Worm (Caenorhabditis elegans) whole organism, young adult: ENCODE results near the gene srg-11.

ENCODE experiments used
- B0336.3 ChIP-seq: fragments of 200-800 bp; sonication (Bioruptor generic); IDR thresholded peaks from 2 replicates; pipeline ENCODE4 v1.3.6; 2022; ENCODE audit warnings: missing genetic modification characterization, missing compliant biosample characterization
- C06A6.2 ChIP-seq: fragments of 200-800 bp; sonication (Bioruptor generic); conservative IDR thresholded peaks from 2 replicates; pipeline ENCODE4 v1.3.6; 2022; ENCODE audit warnings: missing genetic modification characterization, missing compliant biosample characterization
- F10E7.11 ChIP-seq: sonication (generic microtip); optimal IDR thresholded peaks from 2 replicates; lab custom pipeline; 2017; ENCODE audit warnings: mild to moderate bottlenecking, missing genetic modification characterization, moderate library complexity, missing compliant biosample characterization
- F23B12.7 ChIP-seq: sonication (generic microtip); optimal IDR thresholded peaks from 2 replicates; lab custom pipeline; 2017; ENCODE audit warnings: missing genetic modification characterization, mild to moderate bottlenecking, missing compliant biosample characterization, antibody characterized with exemption, moderate library complexity; ENCODE audit not compliant: insufficient read depth
- F39B2.1 ChIP-seq: fragments of 200-800 bp; sonication (Bioruptor generic); IDR thresholded peaks from 2 replicates; pipeline ENCODE4 v1.3.6; 2022; ENCODE audit warnings: missing genetic modification reagents, missing genetic modification characterization, missing compliant biosample characterization
- F55B11.4 ChIP-seq: sonication (generic microtip); optimal IDR thresholded peaks from 2 replicates; lab custom pipeline; 2016; ENCODE audit warnings: missing compliant biosample characterization, missing genetic modification characterization, borderline replicate concordance; ENCODE audit not compliant: insufficient read depth
- F57C9.4 ChIP-seq: sonication (generic microtip); optimal IDR thresholded peaks from 2 replicates; lab custom pipeline; 2017; ENCODE audit warnings: mild to moderate bottlenecking, missing genetic modification characterization, missing compliant biosample characterization
- K12H6.12 ChIP-seq: fragments of 200-800 bp; sonication (Bioruptor generic); optimal IDR thresholded peaks from 2 replicates; lab custom pipeline; 2018; ENCODE audit warnings: mild to moderate bottlenecking, missing genetic modification characterization, missing compliant biosample characterization
- Y53F4B.3 ChIP-seq: fragments of 200-800 bp; sonication (Bioruptor generic); IDR thresholded peaks from 2 replicates; pipeline ENCODE4 v1.3.6; 2022; ENCODE audit warnings: missing genetic modification reagents, missing genetic modification characterization, missing compliant biosample characterization
- Y79H2A.3 ChIP-seq: fragments of 200-800 bp; sonication (Bioruptor generic); conservative IDR thresholded peaks from 2 replicates; pipeline ENCODE4 v1.3.6; 2022; ENCODE audit warnings: missing genetic modification reagents, missing genetic modification characterization, missing compliant biosample characterization
- akir-1 ChIP-seq: fragments of 200-800 bp; sonication (Bioruptor generic); optimal IDR thresholded peaks from 2 replicates; lab custom pipeline; 2018; ENCODE audit warnings: mild to moderate bottlenecking, missing genetic modification characterization, moderate library complexity, missing compliant biosample characterization
- ama-1 ChIP-seq, 3 experiments: fragments of 150-350 bp in 1 of 3; sonication (generic microtip) in 2 of 3; optimal IDR thresholded peaks; 2 replicates each; lab custom pipeline; 2014 to 2018; ENCODE audit warnings: missing biosample characterization in 2 of 3, missing genetic modification characterization in 2 of 3, missing genetic modification reagents in 2 of 3
- aptf-2 ChIP-seq: fragments of 200-800 bp; sonication (Bioruptor generic); conservative IDR thresholded peaks from 2 replicates; pipeline ENCODE4 v1.3.6; 2022; ENCODE audit warnings: missing genetic modification reagents, missing genetic modification characterization, missing compliant biosample characterization
- aptf-3 ChIP-seq: fragments of 200-800 bp; sonication (Bioruptor generic); IDR thresholded peaks from 2 replicates; pipeline ENCODE4 v1.3.6; 2022; ENCODE audit warnings: missing genetic modification characterization, missing compliant biosample characterization
- attf-5 ChIP-seq: fragments of 200-800 bp; sonication (Bioruptor generic); optimal IDR thresholded peaks from 2 replicates; lab custom pipeline; 2018; ENCODE audit warnings: mild to moderate bottlenecking, missing genetic modification characterization, missing compliant biosample characterization
- ccch-3 ChIP-seq: fragments of 200-800 bp; sonication (Bioruptor generic); optimal IDR thresholded peaks from 2 replicates; lab custom pipeline; 2018; ENCODE audit warnings: mild to moderate bottlenecking, missing genetic modification characterization, missing compliant biosample characterization
- ceh-100 ChIP-seq: fragments of 200-800 bp; sonication (Bioruptor generic); IDR thresholded peaks from 2 replicates; pipeline ENCODE4 v1.3.6; 2022; ENCODE audit warnings: missing genetic modification reagents, missing genetic modification characterization, missing compliant biosample characterization
- ceh-27 ChIP-seq: fragments of 200-800 bp; sonication (Bioruptor generic); optimal IDR thresholded peaks from 2 replicates; lab custom pipeline; 2018; ENCODE audit warnings: mild to moderate bottlenecking, missing genetic modification characterization, moderate library complexity, missing compliant biosample characterization
- ceh-58 ChIP-seq: fragments of 200-800 bp; sonication (Bioruptor generic); IDR thresholded peaks from 2 replicates; pipeline ENCODE4 v1.3.6; 2022; ENCODE audit warnings: missing genetic modification characterization, missing compliant biosample characterization
- ceh-79 ChIP-seq: sonication (generic microtip); optimal IDR thresholded peaks from 2 replicates; lab custom pipeline; 2017; ENCODE audit warnings: mild to moderate bottlenecking, missing genetic modification characterization, missing compliant biosample characterization
- die-1 ChIP-seq: sonication (generic microtip); optimal IDR thresholded peaks from 2 replicates; lab custom pipeline; 2016; ENCODE audit warnings: missing genotype, mild to moderate bottlenecking, missing genetic modification characterization, missing compliant biosample characterization
- dpl-1 ChIP-seq: fragments of 150-350 bp; optimal IDR thresholded peaks from 2 replicates; lab custom pipeline; 2014; ENCODE audit warnings: missing biosample characterization, missing genetic modification reagents, missing genetic modification characterization
- egl-44 ChIP-seq: fragments of 200-800 bp; sonication (Bioruptor generic); IDR thresholded peaks from 2 replicates; pipeline ENCODE4 v1.3.6; 2022; ENCODE audit warnings: missing genetic modification reagents, missing genetic modification characterization, missing compliant biosample characterization
- fkh-3 ChIP-seq: sonication (generic microtip); optimal IDR thresholded peaks from 2 replicates; lab custom pipeline; 2016; ENCODE audit warnings: mild to moderate bottlenecking, missing genetic modification characterization, missing compliant biosample characterization
- hlh-26 ChIP-seq: fragments of 200-800 bp; sonication (Bioruptor generic); conservative IDR thresholded peaks from 2 replicates; pipeline ENCODE4 v1.3.6; 2022; ENCODE audit warnings: missing genetic modification reagents, missing genetic modification characterization, missing compliant biosample characterization
- hmg-1.2 ChIP-seq: fragments of 200-800 bp; sonication (Bioruptor generic); IDR thresholded peaks from 2 replicates; pipeline ENCODE4 v1.3.6; 2022; ENCODE audit warnings: missing genetic modification reagents, missing genetic modification characterization, missing compliant biosample characterization
- hmg-20 ChIP-seq: fragments of 200-800 bp; sonication (Bioruptor generic); IDR thresholded peaks from 2 replicates; pipeline ENCODE4 v1.3.6; 2022; ENCODE audit warnings: missing genetic modification reagents, missing genetic modification characterization, missing compliant biosample characterization
- hrde-1 ChIP-seq: sonication (generic microtip); optimal IDR thresholded peaks from 2 replicates; lab custom pipeline; 2016; ENCODE audit warnings: missing genetic modification characterization, mild to moderate bottlenecking, missing compliant biosample characterization, moderate library complexity, missing genotype, missing genetic modification reagents, borderline replicate concordance
- lin-35 ChIP-seq, 3 experiments: fragments of 150-350 bp in 2 of 3; sonication (generic microtip) in 1 of 3; optimal IDR thresholded peaks; 2 replicates each; lab custom pipeline; 2014 to 2018; ENCODE audit warnings: missing biosample characterization in 3 of 3, missing genetic modification characterization in 3 of 3, missing genetic modification reagents in 3 of 3
- lin-40 ChIP-seq: sonication (generic microtip); optimal IDR thresholded peaks from 2 replicates; lab custom pipeline; 2016; ENCODE audit warnings: missing genetic modification characterization, mild to moderate bottlenecking, missing compliant biosample characterization, missing genotype, missing genetic modification reagents
- lsy-27 ChIP-seq: sonication (generic microtip); optimal IDR thresholded peaks from 2 replicates; lab custom pipeline; 2017; ENCODE audit warnings: missing genetic modification characterization, mild to moderate bottlenecking, missing compliant biosample characterization, antibody characterized with exemption, missing genotype, borderline replicate concordance; ENCODE audit not compliant: insufficient read depth
- madf-3 ChIP-seq: fragments of 200-800 bp; sonication (Bioruptor generic); IDR thresholded peaks from 2 replicates; pipeline ENCODE4 v1.3.6; 2022; ENCODE audit warnings: missing genetic modification reagents, missing genetic modification characterization, missing compliant biosample characterization
- madf-8 ChIP-seq: fragments of 200-800 bp; sonication (Bioruptor generic); conservative IDR thresholded peaks from 2 replicates; pipeline ENCODE4 v1.3.6; 2022; ENCODE audit warnings: missing genetic modification reagents, missing genetic modification characterization, missing compliant biosample characterization
- mcd-1 ChIP-seq: fragments of 200-800 bp; sonication (Bioruptor generic); IDR thresholded peaks from 2 replicates; pipeline ENCODE4 v1.3.6; 2022; ENCODE audit warnings: missing genetic modification reagents, missing genetic modification characterization, missing compliant biosample characterization
- nfya-1 ChIP-seq: sonication (generic microtip); optimal IDR thresholded peaks from 2 replicates; lab custom pipeline; 2017; ENCODE audit warnings: antibody characterized with exemption, missing compliant biosample characterization, missing genetic modification characterization, borderline replicate concordance; ENCODE audit not compliant: insufficient read depth
- nfya-2 ChIP-seq: fragments of 200-800 bp; sonication (Bioruptor generic); IDR thresholded peaks from 2 replicates; pipeline ENCODE4 v1.3.6; 2022; ENCODE audit warnings: missing genetic modification reagents, missing genetic modification characterization, missing compliant biosample characterization
- nfyb-1 ChIP-seq: fragments of 200-800 bp; sonication (Bioruptor generic); IDR thresholded peaks from 2 replicates; pipeline ENCODE4 v1.3.6; 2022; ENCODE audit warnings: missing genetic modification reagents, missing genetic modification characterization, missing compliant biosample characterization
- nhr-120 ChIP-seq: fragments of 200-800 bp; sonication (Bioruptor generic); IDR thresholded peaks from 2 replicates; pipeline ENCODE4 v1.3.6; 2022; ENCODE audit warnings: missing genetic modification characterization, missing compliant biosample characterization
- nhr-179 ChIP-seq: sonication (generic microtip); optimal IDR thresholded peaks from 2 replicates; lab custom pipeline; 2016; ENCODE audit warnings: mild to moderate bottlenecking, missing genetic modification characterization, missing compliant biosample characterization
- nhr-80 ChIP-seq: sonication (generic microtip); optimal IDR thresholded peaks from 2 replicates; lab custom pipeline; 2016; ENCODE audit warnings: missing genetic modification characterization, missing compliant biosample characterization
- pha-4 ChIP-seq: fragments of 150-350 bp; sonication (generic microtip); optimal IDR thresholded peaks from 2 replicates; lab custom pipeline; 2014; ENCODE audit warnings: missing biosample characterization, missing genetic modification reagents, missing genetic modification characterization
- rcor-1 ChIP-seq: fragments of 200-800 bp; sonication (Bioruptor generic); IDR thresholded peaks from 2 replicates; pipeline ENCODE4 v1.3.6; 2022; ENCODE audit warnings: missing genetic modification reagents, missing genetic modification characterization, missing compliant biosample characterization
- tbp1 ChIP-seq: fragments of 200-800 bp; sonication (Bioruptor generic); optimal IDR thresholded peaks from 2 replicates; lab custom pipeline; 2018; ENCODE audit warnings: mild to moderate bottlenecking, missing genetic modification characterization, missing compliant biosample characterization
- tbx-9 ChIP-seq: sonication (generic microtip); optimal IDR thresholded peaks from 2 replicates; lab custom pipeline; 2016; ENCODE audit warnings: borderline replicate concordance, missing genetic modification characterization, inconsistent platforms, missing compliant biosample characterization
- xnd-1 ChIP-seq: sonication (generic microtip); optimal IDR thresholded peaks from 2 replicates; lab custom pipeline; 2016; ENCODE audit warnings: missing genotype, missing genetic modification reagents, missing genetic modification characterization, missing compliant biosample characterization
- ztf-25 ChIP-seq: fragments of 200-800 bp; sonication (Bioruptor generic); IDR thresholded peaks from 2 replicates; pipeline ENCODE4 v1.3.6; 2022; ENCODE audit warnings: missing genetic modification reagents, missing genetic modification characterization, missing compliant biosample characterization
- ztf-3 ChIP-seq: fragments of 200-800 bp; sonication (Bioruptor generic); optimal IDR thresholded peaks from 2 replicates; lab custom pipeline; 2018; ENCODE audit warnings: mild to moderate bottlenecking, missing genetic modification characterization, missing compliant biosample characterization

srg-11 gene

ce11 chrIII:4689595-4689994, 9.8 kb downstream of the srg-11 start (continued):
- TF ChIP-seq ztf-3: peak; percentile 36
- TF ChIP-seq K12H6.12 (tag; lab: Kevin White, UChicago): peak; percentile 61
- no peak for TF ChIP-seq dpl-1 (GFP tag; lab: Kevin White, UChicago)
- TF ChIP-seq ceh-27: peak; percentile 88
- peak; percentile 98 for TF ChIP-seq tbp1
- peak; percentile 82 for TF ChIP-seq F23B12.7 (tag; lab: Kevin White, UChicago)
- no peak for TF ChIP-seq mcd-1 (GFP tag; lab: Robert Waterston, UW)
- TF ChIP-seq nhr-120 (GFP tag; lab: Robert Waterston, UW): 0 out of 2 replicates have a peak, but pooled peaks have one; percentile 55

ce11 chrIII:4693281-4693680, 13.5 kb downstream of the srg-11 start, which contains the start of gene nifk-1:
TSS of gene nifk-1 (minus strand) at chrIII:4693307.
- TF ChIP-seq nfya-2 (GFP tag; lab: Robert Waterston, UW): no peak
- no peak for TF ChIP-seq nfya-1
- TF ChIP-seq Y79H2A.3: no peak
- TF ChIP-seq akir-1 (GFP tag; lab: Kevin White, UChicago): no peak
- TF ChIP-seq tbp1: peak; percentile 46
- TF ChIP-seq die-1 (tag; lab: Kevin White, UChicago): no peak
- TF ChIP-seq hmg-20 (GFP tag; lab: Robert Waterston, UW): no peak
- no peak for TF ChIP-seq F39B2.1 (GFP tag; lab: Robert Waterston, UW)
- no peak for TF ChIP-seq tbx-9 (tag; lab: Kevin White, UChicago)
- no peak for TF ChIP-seq C06A6.2 (GFP tag; lab: Robert Waterston, UW)
- no peak for TF ChIP-seq hrde-1 (tag; lab: Kevin White, UChicago)
- TF ChIP-seq lsy-27 (tag; lab: Kevin White, UChicago): no peak
- TF ChIP-seq madf-8 (GFP tag; lab: Robert Waterston, UW): no peak
- TF ChIP-seq egl-44: no peak
- TF ChIP-seq lin-35 (GFP tag; optimal IDR thresholded peaks at IDR 0.05; lab: Kevin White, UChicago): peak in 1 of 3 experiments; percentile 47
- no peak for TF ChIP-seq ama-1 (optimal IDR thresholded peaks at IDR 0.05; lab: Kevin White, UChicago)
- TF ChIP-seq ama-1 (GFP tag; optimal IDR thresholded peaks at IDR 0.05; lab: Kevin White, UChicago): no peak
- no peak for TF ChIP-seq aptf-3 (GFP tag; lab: Robert Waterston, UW)
- no peak for TF ChIP-seq ztf-25 (GFP tag; lab: Robert Waterston, UW)
- TF ChIP-seq xnd-1 (tag; lab: Kevin White, UChicago): no peak
- no peak for TF ChIP-seq ceh-100 (GFP tag; lab: Robert Waterston, UW)
- peak; percentile 79 for TF ChIP-seq nhr-80 (tag; lab: Kevin White, UChicago)
- no peak for TF ChIP-seq pha-4 (tag; lab: Kevin White, UChicago)
- no peak for TF ChIP-seq hlh-26
- TF ChIP-seq ccch-3: no peak
- no peak for TF ChIP-seq Y53F4B.3 (GFP tag; lab: Robert Waterston, UW)
- TF ChIP-seq hmg-1.2 (GFP tag; lab: Robert Waterston, UW): no peak; the same call in 1 of the 2 replicates
- peak; percentile 86 for TF ChIP-seq attf-5
- TF ChIP-seq ceh-79: no peak
- no peak for TF ChIP-seq aptf-2 (GFP tag; lab: Robert Waterston, UW)
- no peak for TF ChIP-seq nhr-179 (tag; lab: Kevin White, UChicago)
- TF ChIP-seq ceh-58 (GFP tag; lab: Robert Waterston, UW): no peak
- TF ChIP-seq fkh-3 (tag; lab: Kevin White, UChicago): no peak
- peak; percentile 55 for TF ChIP-seq lin-40 (tag; lab: Kevin White, UChicago)
- no peak for TF ChIP-seq rcor-1 (GFP tag; lab: Robert Waterston, UW)
- TF ChIP-seq F57C9.4: no peak
- TF ChIP-seq F10E7.11 (tag; lab: Kevin White, UChicago): no peak
- TF ChIP-seq F55B11.4: no peak
- TF ChIP-seq mcd-1 (GFP tag; lab: Robert Waterston, UW): peak; percentile 67
- peak; percentile 56; the same call in 1 of the 2 replicates for TF ChIP-seq nfyb-1 (GFP tag; lab: Robert Waterston, UW)
- TF ChIP-seq B0336.3: 0 out of 2 replicates have a peak, but pooled peaks have one; percentile 28
- TF ChIP-seq madf-3 (GFP tag; lab: Robert Waterston, UW): 0 out of 2 replicates have a peak, but pooled peaks have one; percentile 14
